Worm (Caenorhabditis elegans) whole organism, L4 larva: ENCODE measurements around the gene chil-23.

Experiments used
- aly-2 ChIP-seq: sonication (generic microtip); optimal IDR thresholded peaks from 2 replicates; lab custom pipeline; 2018; ENCODE audit warnings: missing biosample characterization, missing genetic modification characterization
- ctbp-1 ChIP-seq: fragments of 200-800 bp; sonication (Bioruptor generic); IDR thresholded peaks from 2 replicates; pipeline ENCODE4 v1.3.6; 2022; ENCODE audit warnings: missing genetic modification reagents, missing genetic modification characterization, missing compliant biosample characterization
- daf-16 ChIP-seq, 3 experiments: sonication (generic microtip); optimal IDR thresholded peaks; 2 replicates each; lab custom pipeline; 2016 to 2017; ENCODE audit warnings: missing genetic modification characterization in 3 of 3, missing genetic modification reagents in 3 of 3, mild to moderate bottlenecking in 2 of 3, missing compliant biosample characterization in 2 of 3, missing biosample characterization in 1 of 3, moderate library complexity in 1 of 3
- dmd-9 ChIP-seq: fragments of 200-800 bp; sonication (Bioruptor generic); IDR thresholded peaks from 2 replicates; pipeline ENCODE4 v1.3.6; 2022; ENCODE audit warnings: missing genetic modification reagents, missing genetic modification characterization, missing compliant biosample characterization
- jun-1 ChIP-seq: fragments of 150-350 bp; optimal IDR thresholded peaks from 2 replicates; lab custom pipeline; 2014; ENCODE audit warnings: missing biosample characterization, missing genetic modification reagents, missing genetic modification characterization
- mdl-1 ChIP-seq, 2 experiments: fragments of 150-350 bp in 1 of 2; sonication (generic microtip) in 1 of 2; optimal IDR thresholded peaks; 2 replicates each; lab custom pipeline; 2014 to 2017; ENCODE audit warnings: missing biosample characterization in 2 of 2, missing genetic modification characterization in 2 of 2
- mep-1 ChIP-seq: fragments of 150-350 bp; sonication (generic microtip); optimal IDR thresholded peaks from 3 replicates; lab custom pipeline; 2014; ENCODE audit warnings: missing biosample characterization, missing genetic modification characterization
- skn-1 ChIP-seq: fragments of 150-350 bp; optimal IDR thresholded peaks from 2 replicates; lab custom pipeline; 2014; ENCODE audit warnings: missing biosample characterization, missing genetic modification characterization
- snpc-1.2 ChIP-seq: fragments of 200-800 bp; sonication (Bioruptor generic); IDR thresholded peaks from 2 replicates; pipeline ENCODE4 v1.3.6; 2022; ENCODE audit warnings: missing genetic modification reagents, missing genetic modification characterization, missing compliant biosample characterization
- vab-7 ChIP-seq: fragments of 200-800 bp; sonication (Bioruptor generic); IDR thresholded peaks from 2 replicates; pipeline ENCODE4 v1.3.6; 2022; ENCODE audit warnings: missing genetic modification reagents, missing genetic modification characterization, missing compliant biosample characterization
- ztf-7 ChIP-seq: fragments of 150-350 bp; optimal IDR thresholded peaks from 2 replicates; lab custom pipeline; 2014; ENCODE audit warnings: missing biosample characterization, missing genetic modification characterization

ce11 chrII:9426076-9426475 is 42.3 kb downstream of the chil-23 start, which contains the start of gene M176.10:
- TF ChIP-seq jun-1 (tag; lab: Kevin White, UChicago): no peak
- TF ChIP-seq dmd-9 (GFP tag; lab: Robert Waterston, UW): no peak
- TF ChIP-seq ztf-7 (tag; lab: Kevin White, UChicago): no peak
- no peak for TF ChIP-seq snpc-1.2
- TF ChIP-seq daf-16 (GFP tag; optimal IDR thresholded peaks at IDR 0.05; lab: Kevin White, UChicago): no peak
- TF ChIP-seq daf-16 (tag; optimal IDR thresholded peaks at IDR 0.05; lab: Kevin White, UChicago): no peak
- TF ChIP-seq ctbp-1 (GFP tag; lab: Robert Waterston, UW): no peak
- TF ChIP-seq vab-7: no peak
- no peak for TF ChIP-seq aly-2
- TF ChIP-seq mdl-1 (tag; optimal IDR thresholded peaks at IDR 0.05; lab: Kevin White, UChicago): no peak
- no peak for TF ChIP-seq skn-1 (tag; lab: Kevin White, UChicago)
- TF ChIP-seq mep-1: no peak
